Fruit fly (Drosophila melanogaster) whole organism, wandering third instar larva: ENCODE measurements around the gene Dlc90F.

Source experiments
- Abd-B ChIP-seq: fragments of >200 bp; optimal IDR thresholded peaks from 2 replicates; lab custom pipeline; 2017; ENCODE audit warnings: missing biosample characterization, missing genetic modification characterization
- CG9705 ChIP-seq: fragments of 200-800 bp; sonication (Bioruptor generic); optimal IDR thresholded peaks from 2 replicates; lab custom pipeline; 2018; ENCODE audit warnings: missing biosample characterization, mild to moderate bottlenecking, missing genetic modification characterization
- CrebA ChIP-seq: fragments of 200-800 bp; sonication (Bioruptor generic); optimal IDR thresholded peaks from 2 replicates; lab custom pipeline; 2016; ENCODE audit warnings: missing biosample characterization, mild to moderate bottlenecking, missing genetic modification characterization, borderline replicate concordance
- Dif ChIP-seq: fragments of 200-275, 200-300 bp; sonication (Bioruptor generic); optimal IDR thresholded peaks from 2 replicates; lab custom pipeline; 2018; ENCODE audit warnings: missing biosample characterization, missing genetic modification characterization; ENCODE audit not compliant: partially characterized antibody
- GATAd ChIP-seq: sonication (Bioruptor generic); optimal IDR thresholded peaks from 2 replicates; lab custom pipeline; 2016; ENCODE audit warnings: missing biosample characterization, missing genetic modification characterization
- HLH106 ChIP-seq: fragments of 200-800 bp; optimal IDR thresholded peaks from 3 replicates; lab custom pipeline; 2019; ENCODE audit warnings: missing biosample characterization, mild to moderate bottlenecking, missing genetic modification characterization, moderate library complexity
- Hr83 ChIP-seq: fragments of 200-300 bp; sonication (Bioruptor generic); optimal IDR thresholded peaks from 2 replicates; lab custom pipeline; 2016; ENCODE audit warnings: missing biosample characterization, mild to moderate bottlenecking, missing genetic modification characterization, moderate library complexity; ENCODE audit not compliant: poor library complexity, severe bottlenecking
- Jra ChIP-seq: sonication (Bioruptor generic); optimal IDR thresholded peaks from 2 replicates; lab custom pipeline; 2016; ENCODE audit warnings: missing biosample characterization, missing genetic modification characterization
- Mio ChIP-seq: sonication (Bioruptor generic); optimal IDR thresholded peaks from 2 replicates; lab custom pipeline; 2016; ENCODE audit warnings: missing biosample characterization, missing genetic modification characterization
- Myc ChIP-seq: fragments of >200 bp; optimal IDR thresholded peaks from 2 replicates; lab custom pipeline; 2017
- OdsH ChIP-seq: fragments of 200-800 bp; sonication (Bioruptor generic); optimal IDR thresholded peaks from 2 replicates; lab custom pipeline; 2016; ENCODE audit warnings: missing biosample characterization, mild to moderate bottlenecking, missing genetic modification characterization
- Sp1 ChIP-seq: fragments of 200-800 bp; sonication (Bioruptor generic); optimal IDR thresholded peaks from 3 replicates; lab custom pipeline; 2019; ENCODE audit warnings: missing biosample characterization, mild to moderate bottlenecking, missing genetic modification characterization, moderate library complexity
- Vsx2 ChIP-seq: fragments of 200-300, 225-300 bp; sonication (Bioruptor generic); optimal IDR thresholded peaks from 2 replicates; lab custom pipeline; 2018; ENCODE audit warnings: missing biosample characterization, missing genetic modification characterization; ENCODE audit not compliant: partially characterized antibody
- br ChIP-seq: fragments of 200-800 bp; sonication (Bioruptor generic); optimal IDR thresholded peaks from 2 replicates; lab custom pipeline; 2016; ENCODE audit warnings: missing biosample characterization, missing genetic modification characterization
- brk ChIP-seq: fragments of 200-800 bp; sonication (Bioruptor generic); optimal IDR thresholded peaks from 2 replicates; lab custom pipeline; 2016; ENCODE audit warnings: missing biosample characterization, mild to moderate bottlenecking, missing genetic modification characterization
- dl ChIP-seq, 2 experiments: fragments of 175-275, 200-275 bp in 1 of 2; fragments of 200-275 bp in 1 of 2; sonication (Bioruptor generic); optimal IDR thresholded peaks; lab custom pipeline; 2018; ENCODE audit warnings: mild to moderate bottlenecking in 2 of 2, missing biosample characterization in 2 of 2, missing genetic modification characterization in 2 of 2, moderate library complexity in 2 of 2; ENCODE audit not compliant: partially characterized antibody in 2 of 2, insufficient read depth in 1 of 2
- dmrt93B ChIP-seq: fragments of 200-800 bp; sonication (Bioruptor generic); optimal IDR thresholded peaks from 2 replicates; lab custom pipeline; 2018; ENCODE audit warnings: missing biosample characterization, mild to moderate bottlenecking, missing genetic modification characterization
- dsf ChIP-seq: sonication (Bioruptor generic); optimal IDR thresholded peaks from 2 replicates; lab custom pipeline; 2016; ENCODE audit warnings: missing biosample characterization, missing genetic modification characterization, borderline replicate concordance
- ey ChIP-seq: fragments of 200-800 bp; sonication (Bioruptor generic); optimal IDR thresholded peaks from 2 replicates; lab custom pipeline; 2016; ENCODE audit warnings: missing biosample characterization, missing genetic modification characterization
- foxo ChIP-seq, 2 experiments: fragments of 200-800 bp; sonication (Bioruptor generic); optimal IDR thresholded peaks; 2 replicates in 1 of 2; 3 replicates in 1 of 2; lab custom pipeline; 2016 to 2017; ENCODE audit warnings: missing biosample characterization in 2 of 2, missing genetic modification characterization in 2 of 2
- fru ChIP-seq: fragments of 200-800 bp; sonication (Bioruptor generic); optimal IDR thresholded peaks from 3 replicates; lab custom pipeline; 2016; ENCODE audit warnings: missing biosample characterization, mild to moderate bottlenecking, missing genetic modification characterization
- h ChIP-seq: fragments of 200-800 bp; sonication (Bioruptor generic); optimal IDR thresholded peaks from 3 replicates; lab custom pipeline; 2016; ENCODE audit warnings: missing biosample characterization, mild to moderate bottlenecking, missing genetic modification characterization
- jim ChIP-seq: fragments of 175-275, 200-325 bp; sonication (Bioruptor generic); optimal IDR thresholded peaks from 2 replicates; lab custom pipeline; 2016; ENCODE audit warnings: missing biosample characterization, mild to moderate bottlenecking, missing genetic modification characterization
- lola ChIP-seq: fragments of >200 bp; optimal IDR thresholded peaks from 2 replicates; lab custom pipeline; 2017; ENCODE audit warnings: missing biosample characterization, missing genetic modification characterization
- pan ChIP-seq: fragments of >200 bp; optimal IDR thresholded peaks from 2 replicates; lab custom pipeline; 2017
- rgr ChIP-seq: fragments of 200-800 bp; sonication (Bioruptor generic); optimal IDR thresholded peaks from 3 replicates; lab custom pipeline; 2016; ENCODE audit warnings: missing biosample characterization, mild to moderate bottlenecking, missing genetic modification characterization
- sage ChIP-seq: fragments of 200-800 bp; sonication (Bioruptor generic); optimal IDR thresholded peaks from 2 replicates; lab custom pipeline; 2016; ENCODE audit warnings: missing biosample characterization, mild to moderate bottlenecking, missing genetic modification characterization
- sv ChIP-seq: fragments of 200-800 bp; sonication (Bioruptor generic); optimal IDR thresholded peaks from 3 replicates; lab custom pipeline; 2016; ENCODE audit warnings: missing biosample characterization, missing genetic modification characterization
- usp ChIP-seq: fragments of >200 bp; optimal IDR thresholded peaks from 2 replicates; lab custom pipeline; 2017; ENCODE audit warnings: missing biosample characterization, missing genetic modification characterization

Dlc90F gene

dm6 chr3R:18251876-18252275 lies 47.2 kb upstream of the Dlc90F start:
- no peak for TF ChIP-seq h
- TF ChIP-seq rgr, result no peak
- TF ChIP-seq foxo (GFP tag; optimal IDR thresholded peaks at IDR 0.05; lab: Kevin White, UChicago), result no peak
- no peak for TF ChIP-seq dl (GFP tag; optimal IDR thresholded peaks at IDR 0.05; lab: Kevin White, UChicago; ENCODE audit: insufficient read depth in 1 of 2, partially characterized antibody in 2 of 2)
- TF ChIP-seq dsf (GFP tag; lab: Kevin White, UChicago), result no peak
- TF ChIP-seq usp (GFP tag; lab: Kevin White, UChicago), result no peak
- no peak for TF ChIP-seq OdsH (GFP tag; lab: Kevin White, UChicago)
- TF ChIP-seq Jra (GFP tag; lab: Kevin White, UChicago), result no peak
- TF ChIP-seq jim (GFP tag; lab: Kevin White, UChicago), result no peak
- no peak for TF ChIP-seq Sp1 (GFP tag; lab: Kevin White, UChicago)
- TF ChIP-seq CrebA (GFP tag; lab: Kevin White, UChicago), result no peak
- TF ChIP-seq dmrt93B (GFP tag; lab: Kevin White, UChicago), result no peak
- no peak for TF ChIP-seq pan (lab: Kevin White, UChicago)
- no peak for TF ChIP-seq Abd-B (GFP tag; lab: Kevin White, UChicago)
- TF ChIP-seq lola (GFP tag; lab: Kevin White, UChicago), result no peak
- no peak for TF ChIP-seq GATAd (GFP tag; lab: Kevin White, UChicago)

DNA sequence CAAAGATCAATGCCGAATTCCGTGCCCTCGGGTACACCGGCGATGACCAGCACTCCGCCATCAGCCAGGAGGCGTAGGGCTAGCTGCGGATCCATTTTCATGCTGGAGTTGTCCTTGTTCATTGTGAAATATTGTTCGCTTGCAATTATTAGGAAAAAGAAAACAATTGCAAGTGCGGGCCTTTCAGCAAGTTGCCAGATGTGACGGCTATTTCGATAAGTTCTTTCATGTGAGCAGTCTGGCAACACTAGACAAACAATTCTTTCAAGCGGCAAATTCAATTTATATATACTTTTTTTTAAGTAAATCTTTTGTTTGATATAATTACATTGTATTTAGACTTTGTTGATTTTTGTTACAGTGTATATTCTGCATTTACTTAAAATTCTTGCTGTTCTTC lies 46.5 kb upstream of the Dlc90F start, which contains the start of gene CG12320:
TSS of gene CG12320 (minus strand) at position 157 of the 400 bp plus-strand sequence.
- TF ChIP-seq sv (GFP tag; lab: Kevin White, UChicago) (no peak), GATAd (GFP tag; lab: Kevin White, UChicago) (no peak), dl (GFP tag; optimal IDR thresholded peaks at IDR 0.05; lab: Kevin White, UChicago; ENCODE audit: insufficient read depth in 1 of 2, partially characterized antibody in 2 of 2) (no peak), CrebA (GFP tag; lab: Kevin White, UChicago) (no peak), brk (no peak)
- TF ChIP-seq, all 38 proteins: peak for 0

DNA sequence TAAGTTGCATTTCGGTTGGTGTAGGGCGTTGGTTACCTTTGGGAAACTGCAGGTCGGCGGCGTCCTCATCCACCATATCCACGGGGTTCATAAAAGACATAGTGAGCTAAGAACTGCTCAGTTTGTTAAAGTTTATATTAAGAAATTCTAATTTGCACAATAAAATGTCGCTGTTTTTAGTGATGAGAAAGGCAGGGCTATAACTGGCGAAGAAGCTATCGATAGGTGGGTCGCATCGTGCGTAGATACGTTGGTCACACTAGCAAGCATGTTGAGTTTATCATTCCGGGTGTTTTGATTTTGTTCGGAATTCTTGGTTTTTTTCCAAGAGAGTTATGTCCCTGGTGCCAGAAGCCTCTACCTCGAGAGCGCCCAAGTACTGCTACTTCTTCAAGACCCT lies 43.7 kb upstream of the Dlc90F start, which contains the start of the genes Ada2a, Polr2D, Tgs1 and moi:
TSS of gene Ada2a (minus strand) at position 207 of the 400 bp plus-strand sequence.
TSS of gene Polr2D (minus strand) at position 207 of the 400 bp plus-strand sequence.
TSS of gene Tgs1 (plus strand) at position 250 of the 400 bp plus-strand sequence.
TSS of gene moi (plus strand) at position 250 of the 400 bp plus-strand sequence.
- no peak for TF ChIP-seq rgr
- TF ChIP-seq Hr83, result peak; percentile 38
- TF ChIP-seq Myc (lab: Kevin White, UChicago), result peak; percentile 9
- no peak for TF ChIP-seq OdsH (GFP tag; lab: Kevin White, UChicago)
- no peak for TF ChIP-seq Mio (GFP tag; lab: Kevin White, UChicago)
- no peak for TF ChIP-seq Jra (GFP tag; lab: Kevin White, UChicago)
- no peak for TF ChIP-seq ey (GFP tag; lab: Kevin White, UChicago)
- TF ChIP-seq Dif (GFP tag; lab: Kevin White, UChicago), result no peak
- no peak for TF ChIP-seq sage (GFP tag; lab: Kevin White, UChicago)
- TF ChIP-seq sv (GFP tag; lab: Kevin White, UChicago), result no peak
- TF ChIP-seq dmrt93B (GFP tag; lab: Kevin White, UChicago), result no peak

- TF ChIP-seq ey (GFP tag; lab: Kevin White, UChicago) (no peak), Vsx2 (no peak), fru (GFP tag; lab: Kevin White, UChicago) (no peak), sage (GFP tag; lab: Kevin White, UChicago) (no peak), HLH106 (tag; lab: Kevin White, UChicago) (no peak), jim (GFP tag; lab: Kevin White, UChicago) (no peak), usp (GFP tag; lab: Kevin White, UChicago) (no peak), GATAd (GFP tag; lab: Kevin White, UChicago) (no peak), pan (lab: Kevin White, UChicago) (no peak), Mio (GFP tag; lab: Kevin White, UChicago) (no peak)
Measured at dm6 chr3R:18260016-18260415, 39.0 kb upstream of the Dlc90F start.

dm6 chr3R:18261602-18262001 lies 37.4 kb upstream of the Dlc90F start:
- TF ChIP-seq Abd-B (GFP tag; lab: Kevin White, UChicago) (no peak), CG9705 (GFP tag; lab: Kevin White, UChicago) (no peak), sv (GFP tag; lab: Kevin White, UChicago) (no peak), br (GFP tag; lab: Kevin White, UChicago) (no peak), usp (GFP tag; lab: Kevin White, UChicago) (no peak)
